Fruit fly (Drosophila melanogaster) whole organism: ENCODE measurements around the gene Bace.

Experiments used
- psq ChIP-seq: fragments of >200 bp; optimal IDR thresholded peaks from 2 replicates; lab custom pipeline; 2017
- usp ChIP-seq: fragments of >200 bp; optimal IDR thresholded peaks from 2 replicates; lab custom pipeline; 2017; ENCODE audit warnings: missing biosample characterization, missing genetic modification characterization, mixed read lengths

- TF ChIP-seq psq (lab: Kevin White, UChicago) = no peak
- TF ChIP-seq usp = no peak
Observed at dm6 chr2L:8473448-8473847, 22.7 kb downstream of the Bace start.
